Worm (Caenorhabditis elegans) whole organism, late embryonic: Measurements from ENCODE around the gene ncap-1.
A peak's percentile ranks its signal among the peaks of the same experiment; 100 is the strongest.

Experiments used
- ahr-1 ChIP-seq: sonication (generic microtip); optimal IDR thresholded peaks from 2 replicates; lab custom pipeline; 2016; ENCODE audit warnings: missing genetic modification characterization, missing compliant biosample characterization
- ama-1 ChIP-seq: fragments of 150-350 bp; optimal IDR thresholded peaks from 2 replicates; lab custom pipeline; 2014
- ceh-18 ChIP-seq: sonication (generic microtip); optimal IDR thresholded peaks from 2 replicates; lab custom pipeline; 2016; ENCODE audit warnings: missing genetic modification characterization, missing compliant biosample characterization
- ceh-2 ChIP-seq: sonication (generic microtip); optimal IDR thresholded peaks from 2 replicates; lab custom pipeline; 2016; ENCODE audit warnings: missing genotype, missing genetic modification characterization, missing compliant biosample characterization
- ceh-24 ChIP-seq: sonication (generic microtip); optimal IDR thresholded peaks from 2 replicates; lab custom pipeline; 2016; ENCODE audit warnings: mild to moderate bottlenecking, missing genetic modification characterization, missing compliant biosample characterization
- ceh-45 ChIP-seq: fragments of 200-800 bp; sonication (Bioruptor generic); IDR thresholded peaks from 2 replicates; pipeline ENCODE4 v1.3.6; 2022; ENCODE audit warnings: missing genetic modification reagents, missing genetic modification characterization, missing compliant biosample characterization
- ceh-48 ChIP-seq: sonication (generic microtip); optimal IDR thresholded peaks from 2 replicates; lab custom pipeline; 2016; ENCODE audit warnings: missing genetic modification characterization, inconsistent platforms, missing compliant biosample characterization
- ceh-6 ChIP-seq: fragments of 200-800 bp; sonication (Bioruptor generic); optimal IDR thresholded peaks from 2 replicates; lab custom pipeline; 2018; ENCODE audit warnings: mild to moderate bottlenecking, missing genetic modification characterization, missing compliant biosample characterization
- dmd-4 ChIP-seq: sonication (generic microtip); optimal IDR thresholded peaks from 2 replicates; lab custom pipeline; 2016; ENCODE audit warnings: borderline replicate concordance, missing genetic modification characterization, missing compliant biosample characterization
- elt-2 ChIP-seq: sonication (generic microtip); optimal IDR thresholded peaks from 2 replicates; lab custom pipeline; 2016; ENCODE audit warnings: missing genetic modification reagents, missing genetic modification characterization, missing compliant biosample characterization
- ets-4 ChIP-seq: sonication (generic microtip); optimal IDR thresholded peaks from 2 replicates; lab custom pipeline; 2016; ENCODE audit warnings: missing genetic modification characterization, missing compliant biosample characterization
- eyg-1 ChIP-seq: sonication (generic microtip); optimal IDR thresholded peaks from 2 replicates; lab custom pipeline; 2016; ENCODE audit warnings: missing genotype, missing genetic modification characterization, missing compliant biosample characterization
- fkh-10 ChIP-seq: fragments of 150-350 bp; optimal IDR thresholded peaks from 2 replicates; lab custom pipeline; 2014; ENCODE audit warnings: missing biosample characterization, missing genetic modification reagents, missing genetic modification characterization
- fkh-6 ChIP-seq: sonication (generic microtip); optimal IDR thresholded peaks from 2 replicates; lab custom pipeline; 2016; ENCODE audit warnings: missing genetic modification characterization, missing compliant biosample characterization
- gmeb-2 ChIP-seq: sonication (generic microtip); optimal IDR thresholded peaks from 2 replicates; lab custom pipeline; 2016; ENCODE audit warnings: missing genetic modification characterization, inconsistent platforms, missing compliant biosample characterization
- hlh-30 ChIP-seq: sonication (generic microtip); optimal IDR thresholded peaks from 2 replicates; lab custom pipeline; 2017; ENCODE audit warnings: antibody characterized with exemption, missing genetic modification characterization, missing compliant biosample characterization; ENCODE audit not compliant: insufficient read depth
- hlh-6 ChIP-seq: sonication (generic microtip); optimal IDR thresholded peaks from 2 replicates; lab custom pipeline; 2016; ENCODE audit warnings: missing genotype, missing genetic modification characterization, missing compliant biosample characterization
- hlh-8 ChIP-seq: sonication (generic microtip); optimal IDR thresholded peaks from 2 replicates; lab custom pipeline; 2016; ENCODE audit warnings: missing genotype, missing genetic modification characterization, missing compliant biosample characterization
- mec-3 ChIP-seq: sonication (generic microtip); optimal IDR thresholded peaks from 2 replicates; lab custom pipeline; 2016; ENCODE audit warnings: borderline replicate concordance, missing genetic modification characterization, missing compliant biosample characterization
- nfya-1 ChIP-seq: sonication (generic microtip); optimal IDR thresholded peaks from 2 replicates; lab custom pipeline; 2017; ENCODE audit warnings: missing genetic modification characterization, mild to moderate bottlenecking, missing compliant biosample characterization, antibody characterized with exemption, moderate library complexity
- nhr-232 ChIP-seq: sonication (generic microtip); optimal IDR thresholded peaks from 2 replicates; lab custom pipeline; 2016; ENCODE audit warnings: missing genetic modification characterization, missing compliant biosample characterization
- npax-4 ChIP-seq: sonication (generic microtip); optimal IDR thresholded peaks from 2 replicates; lab custom pipeline; 2016; ENCODE audit warnings: missing genetic modification characterization, missing compliant biosample characterization
- odd-2 ChIP-seq: sonication (generic microtip); optimal IDR thresholded peaks from 2 replicates; lab custom pipeline; 2017; ENCODE audit warnings: antibody characterized with exemption, mild to moderate bottlenecking, missing genetic modification characterization, missing compliant biosample characterization
- pax-1 ChIP-seq: fragments of 150-350 bp; optimal IDR thresholded peaks from 2 replicates; lab custom pipeline; 2014; ENCODE audit warnings: missing biosample characterization, missing genetic modification characterization
- pha-4 ChIP-seq: fragments of 150-350 bp; optimal IDR thresholded peaks from 2 replicates; lab custom pipeline; 2018; ENCODE audit warnings: missing biosample characterization, missing genetic modification reagents, missing genetic modification characterization
- pqm-1 ChIP-seq: sonication (generic microtip); optimal IDR thresholded peaks from 2 replicates; lab custom pipeline; 2016; ENCODE audit warnings: missing genetic modification characterization, missing compliant biosample characterization
- pros-1 ChIP-seq: fragments of 150-350 bp; optimal IDR thresholded peaks from 2 replicates; lab custom pipeline; 2014; ENCODE audit warnings: missing biosample characterization, missing genetic modification reagents, missing genetic modification characterization
- rnt-1 ChIP-seq: sonication (generic microtip); optimal IDR thresholded peaks from 2 replicates; lab custom pipeline; 2016; ENCODE audit warnings: missing genetic modification characterization, missing compliant biosample characterization
- syd-9 ChIP-seq: sonication (generic microtip); optimal IDR thresholded peaks from 2 replicates; lab custom pipeline; 2016; ENCODE audit warnings: mild to moderate bottlenecking, missing genetic modification characterization, moderate library complexity, missing compliant biosample characterization
- tbx-2 ChIP-seq: sonication (generic microtip); optimal IDR thresholded peaks from 2 replicates; lab custom pipeline; 2016; ENCODE audit warnings: missing genetic modification characterization, missing compliant biosample characterization
- tbx-7 ChIP-seq: sonication (generic microtip); optimal IDR thresholded peaks from 2 replicates; lab custom pipeline; 2016; ENCODE audit warnings: missing genotype, missing genetic modification characterization, missing compliant biosample characterization
- ttx-3 ChIP-seq: sonication (generic microtip); optimal IDR thresholded peaks from 2 replicates; lab custom pipeline; 2016; ENCODE audit warnings: missing genetic modification reagents, missing genetic modification characterization, missing compliant biosample characterization
- unc-42 ChIP-seq: sonication (generic microtip); optimal IDR thresholded peaks from 2 replicates; lab custom pipeline; 2016; ENCODE audit warnings: missing genotype, missing genetic modification characterization, missing compliant biosample characterization
- unc-86 ChIP-seq: sonication (generic microtip); optimal IDR thresholded peaks from 2 replicates; lab custom pipeline; 2016; ENCODE audit warnings: missing genetic modification characterization, missing compliant biosample characterization
- zip-5 ChIP-seq: sonication (generic microtip); optimal IDR thresholded peaks from 2 replicates; lab custom pipeline; 2016; ENCODE audit warnings: missing genetic modification characterization, missing compliant biosample characterization
- ztf-16 ChIP-seq: sonication (generic microtip); optimal IDR thresholded peaks from 2 replicates; lab custom pipeline; 2017; ENCODE audit warnings: missing genetic modification characterization, missing compliant biosample characterization

Gene ncap-1

DNA sequence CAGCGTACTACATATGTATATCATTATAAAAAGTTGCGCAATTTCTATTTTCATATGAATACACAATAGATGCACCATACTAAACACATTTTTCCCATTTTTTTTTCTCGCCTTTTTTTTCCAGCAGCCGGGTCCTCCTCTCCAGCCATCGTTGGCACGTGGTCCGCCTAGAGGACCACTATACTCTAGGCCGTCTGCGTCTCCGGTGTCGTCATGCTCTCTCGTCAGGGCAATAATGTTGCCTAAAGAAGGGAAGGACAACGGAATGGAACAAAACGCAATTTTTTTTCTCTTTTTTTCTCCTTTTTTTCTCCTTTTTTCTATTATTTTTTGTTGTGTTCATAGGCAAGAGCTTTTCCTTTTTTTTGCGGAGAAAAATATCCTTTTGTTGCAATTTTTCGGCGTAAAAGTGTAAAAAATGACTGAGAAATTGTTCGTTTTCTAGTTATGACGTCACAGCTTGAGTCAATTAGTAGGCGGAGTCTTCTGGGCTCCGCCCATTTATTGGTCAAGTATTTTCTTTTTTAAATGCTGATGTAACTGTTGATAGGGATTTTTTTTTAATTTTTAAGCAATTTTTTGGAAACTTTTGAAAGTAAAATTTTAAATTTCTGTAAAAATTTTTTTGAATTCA lies 43.5 kb upstream of the ncap-1 start:
- peak; percentile 64 for TF ChIP-seq unc-42 (tag; lab: Kevin White, UChicago)
- TF ChIP-seq hlh-30 (tag; lab: Kevin White, UChicago), result peak; percentile 69
- no peak for TF ChIP-seq pax-1

- TF ChIP-seq ceh-45 (GFP tag; lab: Robert Waterston, UW), result no peak
- TF ChIP-seq ama-1 (lab: Kevin White, UChicago), result no peak
- TF ChIP-seq nhr-232 (tag; lab: Kevin White, UChicago), result no peak
- TF ChIP-seq pha-4 (tag; lab: Kevin White, UChicago), result no peak
- TF ChIP-seq mec-3 (tag; lab: Kevin White, UChicago), result no peak
- TF ChIP-seq fkh-10 (GFP tag; lab: Kevin White, UChicago), result no peak
- no peak for TF ChIP-seq zip-5 (tag; lab: Kevin White, UChicago)
- TF ChIP-seq pqm-1 (tag; lab: Kevin White, UChicago), result no peak
- no peak for TF ChIP-seq hlh-30 (tag; lab: Kevin White, UChicago)
- no peak for TF ChIP-seq ahr-1 (tag; lab: Kevin White, UChicago)
- TF ChIP-seq npax-4 (tag; lab: Kevin White, UChicago), result no peak
- TF ChIP-seq pros-1 (tag; lab: Kevin White, UChicago), result no peak
- no peak for TF ChIP-seq ceh-24
- no peak for TF ChIP-seq gmeb-2 (tag; lab: Kevin White, UChicago)
- TF ChIP-seq tbx-7 (tag; lab: Kevin White, UChicago), result no peak
- no peak for TF ChIP-seq ttx-3 (tag; lab: Kevin White, UChicago)
- no peak for TF ChIP-seq ceh-2 (tag; lab: Kevin White, UChicago)
- TF ChIP-seq odd-2 (tag; lab: Kevin White, UChicago), result no peak
- no peak for TF ChIP-seq hlh-6 (tag; lab: Kevin White, UChicago)
These were observed 39.2 kb upstream of the ncap-1 start, which contains the start of gene srw-60 for ce11 chrII:2958308-2958707. Gene srw-60 (plus strand): TSS chrII:2958608.

DNA sequence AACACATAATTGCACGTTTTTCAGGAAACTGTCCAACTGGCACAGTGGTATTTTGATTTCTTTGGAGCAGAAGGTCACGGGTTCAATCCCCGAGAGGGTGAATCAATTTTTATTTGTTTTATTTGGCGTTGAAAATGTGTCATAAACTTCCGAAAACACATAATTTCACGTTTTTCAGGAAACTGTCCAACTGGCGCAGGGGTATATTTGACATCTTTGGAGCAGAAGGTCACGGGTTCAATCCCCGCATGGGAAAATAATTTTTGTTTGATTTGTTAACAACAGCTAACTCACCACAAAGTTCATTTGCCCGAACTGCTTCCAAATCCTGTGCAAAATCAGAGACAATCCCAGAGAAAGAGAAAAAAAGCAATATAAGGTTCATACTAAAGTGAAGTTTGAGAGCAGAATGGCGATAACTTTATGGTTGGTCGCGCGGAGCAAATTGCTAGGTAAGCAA lies 36.6 kb upstream of the ncap-1 start, which contains the start of gene irld-48:
TSS of gene irld-48 (plus strand) at position 410 of the 460 bp plus-strand sequence.
- TF ChIP-seq eyg-1 (tag; lab: Kevin White, UChicago) (no peak), rnt-1 (tag; lab: Kevin White, UChicago) (no peak), ets-4 (tag; lab: Kevin White, UChicago) (no peak), ceh-48 (tag; lab: Kevin White, UChicago) (no peak), elt-2 (tag; lab: Kevin White, UChicago) (no peak), tbx-2 (tag; lab: Kevin White, UChicago) (no peak), syd-9 (tag; lab: Kevin White, UChicago) (no peak), ceh-24 (no peak), hlh-8 (no peak)
- TF ChIP-seq, all 69 proteins: peak for 0

DNA sequence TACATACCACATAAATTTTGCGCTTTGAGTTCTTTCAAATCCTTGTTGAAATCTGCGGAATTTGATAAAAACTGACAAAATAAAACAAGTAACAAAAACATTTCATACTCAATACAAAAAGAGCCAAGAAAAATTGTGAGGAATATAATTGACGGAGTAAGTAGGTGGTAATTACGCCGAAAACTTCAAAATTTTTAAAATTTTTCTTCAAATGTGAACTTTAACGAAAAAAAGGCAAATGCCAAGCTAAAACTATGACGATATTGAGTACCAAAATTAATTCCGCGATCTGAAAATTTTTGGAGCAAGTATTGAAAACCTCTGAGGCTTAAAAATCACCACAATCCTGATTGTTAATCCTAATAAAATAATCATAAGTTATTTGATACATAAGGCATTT lies 33.5 kb upstream of the ncap-1 start, which contains the start of gene irld-51:
TSS of gene irld-51 (minus strand) at position 101 of the 400 bp plus-strand sequence.
- TF ChIP-seq gmeb-2 (tag; lab: Kevin White, UChicago), result no peak
- no peak for TF ChIP-seq fkh-6 (tag; lab: Kevin White, UChicago)
- TF ChIP-seq ama-1 (lab: Kevin White, UChicago), result no peak
- no peak for TF ChIP-seq ets-4 (tag; lab: Kevin White, UChicago)
- no peak for TF ChIP-seq ceh-18 (tag; lab: Kevin White, UChicago)
- no peak for TF ChIP-seq ztf-16
- TF ChIP-seq ceh-6 (GFP tag; lab: Kevin White, UChicago), result no peak

- TF ChIP-seq hlh-30 (tag; lab: Kevin White, UChicago) (no peak), dmd-4 (tag; lab: Kevin White, UChicago) (no peak), ceh-18 (tag; lab: Kevin White, UChicago) (no peak), syd-9 (tag; lab: Kevin White, UChicago) (no peak), unc-86 (tag; lab: Kevin White, UChicago) (no peak), odd-2 (tag; lab: Kevin White, UChicago) (no peak), ceh-6 (GFP tag; lab: Kevin White, UChicago) (no peak), hlh-6 (tag; lab: Kevin White, UChicago) (no peak), nfya-1 (no peak)
- TF ChIP-seq, all 69 proteins: peak for 0
These were observed 29.5 kb upstream of the ncap-1 start for ce11 chrII:2948614-2949013.
